Worm (Caenorhabditis elegans): ENCODE measurements around the gene ghi-1.

DNA sequence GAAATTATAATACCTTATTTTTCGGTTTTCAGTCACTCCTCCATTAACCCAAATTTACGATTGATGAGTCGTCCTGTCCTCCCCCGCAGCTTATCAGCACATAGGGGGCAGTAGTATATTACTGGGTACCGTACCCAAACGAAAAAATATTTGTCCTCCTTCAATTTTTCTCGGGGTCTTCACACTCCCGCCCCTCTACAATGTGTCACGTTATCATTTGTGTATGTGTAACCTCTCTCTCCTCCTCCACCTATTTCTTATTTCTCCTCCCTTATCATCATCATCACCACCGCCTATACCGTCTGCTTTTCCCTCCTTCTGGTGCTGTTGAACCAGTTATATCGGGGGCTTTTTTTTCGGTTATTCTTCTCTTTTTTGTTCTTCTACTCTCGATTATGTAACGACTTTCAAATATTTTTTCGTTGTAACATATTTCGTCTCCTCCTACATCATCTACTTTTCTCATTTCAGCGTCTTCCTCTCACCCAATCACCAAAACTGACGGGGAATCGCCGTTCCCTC lies at the start of gene ghi-1:
- TF ChIP-seq dao-5 (tag; optimal IDR thresholded peaks at IDR 0.05), result no peak
- TF ChIP-seq him-1 (tag; optimal IDR thresholded peaks at IDR 0.05), result no peak

Measured in whole organism, L4/young adult.